Worm (Caenorhabditis elegans) whole organism, early embryonic: ENCODE data around the gene srbc-48.

ENCODE experiments used
- B0310.2 ChIP-seq: sonication (generic microtip); optimal IDR thresholded peaks from 2 replicates; lab custom pipeline; 2016; ENCODE audit warnings: mild to moderate bottlenecking, missing genetic modification characterization, missing compliant biosample characterization
- F13C5.2 ChIP-seq: sonication (generic microtip); optimal IDR thresholded peaks from 2 replicates; lab custom pipeline; 2017; ENCODE audit warnings: mild to moderate bottlenecking, missing genetic modification characterization, inconsistent platforms, missing compliant biosample characterization
- aly-1 ChIP-seq: sonication (generic microtip); optimal IDR thresholded peaks from 2 replicates; lab custom pipeline; 2016; ENCODE audit warnings: missing genetic modification characterization, missing compliant biosample characterization
- ama-1 ChIP-seq: fragments of 150-350 bp; optimal IDR thresholded peaks from 2 replicates; lab custom pipeline; 2014
- ceh-13 ChIP-seq: fragments of 200-800 bp; sonication (Bioruptor generic); optimal IDR thresholded peaks from 2 replicates; lab custom pipeline; 2018; ENCODE audit warnings: mild to moderate bottlenecking, missing genetic modification characterization, missing compliant biosample characterization
- ceh-36 ChIP-seq: sonication (generic microtip); optimal IDR thresholded peaks from 2 replicates; lab custom pipeline; 2016; ENCODE audit warnings: missing genetic modification characterization, inconsistent platforms, missing compliant biosample characterization
- ets-7 ChIP-seq: sonication (generic microtip); optimal IDR thresholded peaks from 2 replicates; lab custom pipeline; 2016; ENCODE audit warnings: missing genotype, missing genetic modification characterization, missing compliant biosample characterization
- flt-1 ChIP-seq: fragments of 200-800 bp; sonication (Bioruptor generic); IDR thresholded peaks from 2 replicates; pipeline ENCODE4 v1.3.6; 2022; ENCODE audit warnings: missing genetic modification characterization, missing compliant biosample characterization
- hmbx-1 ChIP-seq: sonication (generic microtip); optimal IDR thresholded peaks from 2 replicates; lab custom pipeline; 2016; ENCODE audit warnings: mild to moderate bottlenecking, missing genetic modification characterization, missing compliant biosample characterization
- hmg-4 ChIP-seq: fragments of 200-800 bp; sonication (Bioruptor generic); optimal IDR thresholded peaks from 2 replicates; lab custom pipeline; 2018; ENCODE audit warnings: mild to moderate bottlenecking, missing genetic modification characterization, missing compliant biosample characterization
- hnd-1 ChIP-seq: sonication (generic microtip); optimal IDR thresholded peaks from 2 replicates; lab custom pipeline; 2016; ENCODE audit warnings: missing genetic modification characterization, missing compliant biosample characterization
- pes-1 ChIP-seq: fragments of 200-800 bp; sonication (Bioruptor generic); IDR thresholded peaks from 2 replicates; pipeline ENCODE4 v1.3.6; 2022; ENCODE audit warnings: missing genetic modification reagents, missing genetic modification characterization, missing compliant biosample characterization
- scrt-1 ChIP-seq: fragments of 200-800 bp; sonication (Bioruptor generic); IDR thresholded peaks from 2 replicates; pipeline ENCODE4 v1.3.6; 2022; ENCODE audit warnings: missing genetic modification characterization, missing compliant biosample characterization
- sea-1 ChIP-seq: fragments of 200-800 bp; sonication (Bioruptor generic); conservative IDR thresholded peaks from 2 replicates; pipeline ENCODE4 v1.3.6; 2022; ENCODE audit warnings: missing genetic modification characterization, missing compliant biosample characterization
- tbx-11 ChIP-seq: fragments of 200-800 bp; sonication (Bioruptor generic); IDR thresholded peaks from 2 replicates; pipeline ENCODE4 v1.3.6; 2022; ENCODE audit warnings: missing genetic modification characterization, missing compliant biosample characterization
- tbx-37 ChIP-seq: fragments of 200-800 bp; sonication (Bioruptor generic); conservative IDR thresholded peaks from 2 replicates; pipeline ENCODE4 v1.3.6; 2022; ENCODE audit warnings: missing genetic modification reagents, missing genetic modification characterization, missing compliant biosample characterization
- tra-4 ChIP-seq: sonication (generic microtip); optimal IDR thresholded peaks from 2 replicates; lab custom pipeline; 2017; ENCODE audit warnings: missing genetic modification characterization, missing compliant biosample characterization

Gene srbc-48

DNA sequence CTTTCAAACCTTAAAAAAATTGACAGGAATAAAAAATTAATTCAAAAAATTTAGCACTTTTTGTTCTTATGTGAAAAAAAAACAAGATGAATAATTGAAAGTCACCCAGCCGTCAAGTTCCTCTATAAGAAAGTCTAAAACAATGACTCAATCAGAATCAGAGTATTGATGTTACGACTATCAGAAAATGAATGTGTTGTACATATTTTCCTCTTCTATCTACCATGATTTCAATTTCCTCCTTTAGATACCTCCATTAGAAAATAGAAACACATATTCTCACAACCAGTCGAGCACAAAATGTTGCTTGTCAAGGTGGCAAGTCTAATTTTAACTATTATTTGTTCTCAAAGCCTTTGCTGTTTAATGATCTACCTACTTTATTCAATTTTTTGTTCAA is at the start of gene srbc-48:
Gene srbc-48 (plus strand): TSS at position 301 of the 400 bp plus-strand sequence.
- TF ChIP-seq scrt-1 (no peak), aly-1 (tag; lab: Kevin White, UChicago) (no peak), hmbx-1 (tag; lab: Kevin White, UChicago) (no peak), ceh-36 (no peak), hmg-4 (GFP tag; lab: Kevin White, UChicago) (no peak), tbx-37 (GFP tag; lab: Robert Waterston, UW) (no peak), ets-7 (no peak), F13C5.2 (tag; lab: Kevin White, UChicago) (no peak), ama-1 (lab: Kevin White, UChicago) (no peak), tbx-11 (GFP tag; lab: Robert Waterston, UW) (no peak), hnd-1 (tag; lab: Kevin White, UChicago) (no peak), flt-1 (no peak), B0310.2 (tag; lab: Kevin White, UChicago) (no peak), ceh-13 (GFP tag; lab: Kevin White, UChicago) (no peak), tra-4 (no peak), sea-1 (no peak), pes-1 (GFP tag; lab: Robert Waterston, UW) (no peak)

DNA sequence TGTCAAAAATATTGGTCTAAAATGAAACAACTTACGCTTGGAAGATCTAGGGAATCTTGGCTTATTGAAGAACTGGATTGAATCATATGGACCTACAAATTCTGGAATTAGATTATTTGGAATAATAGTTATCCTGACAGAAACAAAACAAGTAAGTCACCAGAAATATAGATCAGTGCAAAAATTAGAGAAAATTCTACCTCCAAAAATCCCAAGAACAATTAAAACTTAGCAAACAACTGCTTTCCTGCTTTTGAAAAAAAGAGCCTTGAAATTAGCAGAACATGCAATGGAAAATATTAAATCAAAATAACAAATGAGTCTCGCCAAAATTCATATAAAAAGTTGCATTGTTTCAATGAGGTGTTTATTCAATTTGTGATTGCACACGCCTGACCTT is 46.9 kb upstream of the srbc-48 start, which contains the start of gene nhr-60:
Gene nhr-60 (minus strand): TSS at position 101 of the 400 bp plus-strand sequence.
- no peak for TF ChIP-seq scrt-1

DNA sequence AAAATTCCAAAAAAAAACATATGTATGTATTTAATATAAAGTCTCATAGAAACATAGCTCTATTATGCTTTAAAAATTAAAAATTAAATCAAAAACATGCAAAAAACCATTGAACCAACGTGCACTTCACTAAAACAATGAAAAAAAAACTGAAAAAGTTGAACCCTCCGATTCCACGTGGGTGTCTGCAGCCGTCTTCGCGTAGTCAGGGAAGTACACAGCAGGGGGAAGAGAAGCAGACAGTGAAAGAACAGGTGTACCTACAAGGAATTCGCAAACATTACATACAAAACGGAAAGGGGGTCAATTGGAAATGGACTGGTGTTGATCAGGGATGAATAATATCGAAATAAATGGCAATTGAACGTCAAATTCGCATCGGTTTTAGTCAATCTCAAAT is 46.1 kb upstream of the srbc-48 start:
- TF ChIP-seq pes-1 (GFP tag; lab: Robert Waterston, UW) (no peak), tbx-11 (GFP tag; lab: Robert Waterston, UW) (no peak), hnd-1 (tag; lab: Kevin White, UChicago) (no peak), ceh-13 (GFP tag; lab: Kevin White, UChicago) (no peak), flt-1 (no peak), ets-7 (no peak), scrt-1 (no peak), aly-1 (tag; lab: Kevin White, UChicago) (no peak), hmbx-1 (tag; lab: Kevin White, UChicago) (no peak), B0310.2 (tag; lab: Kevin White, UChicago) (no peak), F13C5.2 (tag; lab: Kevin White, UChicago) (no peak), hmg-4 (GFP tag; lab: Kevin White, UChicago) (no peak), ama-1 (lab: Kevin White, UChicago) (no peak), ceh-36 (no peak), sea-1 (no peak), tra-4 (no peak), tbx-37 (GFP tag; lab: Robert Waterston, UW) (no peak)

DNA sequence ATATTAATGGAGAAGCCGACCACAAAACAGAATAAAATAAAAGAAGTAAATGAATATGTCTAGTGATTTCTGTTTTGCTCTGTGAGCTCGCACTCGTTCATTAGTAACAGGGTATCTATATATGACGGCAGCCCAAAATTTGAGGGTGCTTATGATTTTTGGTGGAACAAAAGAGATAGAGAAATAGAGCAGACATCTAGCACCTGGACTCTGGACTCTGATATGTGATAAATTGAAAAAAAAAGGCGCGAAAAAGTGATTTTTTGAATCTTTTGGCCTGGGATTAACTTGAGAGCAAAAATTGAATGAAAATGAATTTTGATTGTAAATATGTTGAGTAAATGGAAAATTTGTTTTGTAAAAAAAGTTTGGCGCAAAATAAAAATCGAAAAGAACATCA is 43.4 kb upstream of the srbc-48 start, which contains the start of gene nhr-283:
Gene nhr-283 (minus strand): TSS at position 101 of the 400 bp plus-strand sequence.
- TF ChIP-seq tra-4 (no peak), F13C5.2 (tag; lab: Kevin White, UChicago) (no peak), hmg-4 (GFP tag; lab: Kevin White, UChicago) (no peak), hnd-1 (tag; lab: Kevin White, UChicago) (no peak), ceh-36 (no peak)

DNA sequence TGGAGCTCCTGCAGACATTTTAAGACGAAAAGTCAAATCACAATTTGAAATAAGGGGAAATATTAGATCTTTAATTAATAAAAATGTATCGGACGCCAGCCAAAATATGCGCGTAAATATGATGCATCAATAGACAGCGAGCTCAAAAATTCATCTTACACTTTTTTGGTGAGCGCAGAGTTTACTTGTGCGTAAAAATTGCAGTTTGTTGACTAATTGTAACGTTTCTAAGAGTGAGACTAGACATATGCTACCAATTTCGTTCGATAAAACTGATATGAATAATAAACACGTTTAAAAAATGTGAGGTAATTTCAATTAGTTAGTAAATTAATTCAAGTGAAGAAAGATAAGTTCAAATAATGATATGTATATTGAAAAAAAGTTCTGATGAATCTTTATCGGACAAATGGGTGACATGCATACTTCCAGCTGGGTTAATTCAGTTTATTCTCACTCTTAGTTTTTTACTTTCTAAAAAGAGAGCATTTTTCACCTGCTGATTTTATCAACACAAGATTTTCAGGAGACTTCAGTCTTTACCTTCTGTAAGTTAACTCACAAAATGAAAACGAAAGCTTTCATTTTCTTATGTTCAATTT is 40.9 kb upstream of the srbc-48 start, which contains the start of the genes nhr-285 and irld-52:
Gene nhr-285 (minus strand): TSS at position 101 of the 602 bp plus-strand sequence.
Gene irld-52 (plus strand): TSS at position 552 of the 602 bp plus-strand sequence.
- TF ChIP-seq B0310.2 (tag; lab: Kevin White, UChicago), result no peak
- TF ChIP-seq ceh-13 (GFP tag; lab: Kevin White, UChicago), result no peak
- TF ChIP-seq hmg-4 (GFP tag; lab: Kevin White, UChicago), result no peak
- no peak for TF ChIP-seq tbx-37 (GFP tag; lab: Robert Waterston, UW)
- TF ChIP-seq ama-1 (lab: Kevin White, UChicago), result no peak
- TF ChIP-seq hmbx-1 (tag; lab: Kevin White, UChicago), result no peak
- TF ChIP-seq tra-4, result no peak
- TF ChIP-seq aly-1 (tag; lab: Kevin White, UChicago), result no peak

DNA sequence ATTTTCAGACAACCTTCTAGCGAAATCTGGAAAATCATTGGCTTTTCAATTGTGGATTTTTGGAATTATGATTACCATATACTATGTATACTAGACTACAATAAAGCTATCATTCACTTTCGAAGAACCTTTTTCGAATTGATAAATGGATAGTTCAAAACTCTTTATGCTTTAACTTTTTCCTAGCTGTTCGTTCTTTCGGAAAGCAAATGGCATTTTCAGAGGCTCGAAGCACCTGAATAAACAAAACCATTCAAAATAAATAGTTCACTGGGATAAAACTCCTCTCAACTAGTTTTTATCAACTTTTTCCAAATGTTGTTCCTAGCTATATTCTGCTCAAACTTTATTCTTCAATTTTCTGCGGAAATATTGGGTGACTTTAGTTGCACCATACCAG is 39.0 kb upstream of the srbc-48 start, which contains the start of gene T26E4.2:
Gene T26E4.2 (plus strand): TSS at position 301 of the 400 bp plus-strand sequence.
- TF ChIP-seq F13C5.2 (tag; lab: Kevin White, UChicago) (no peak), ama-1 (lab: Kevin White, UChicago) (no peak), pes-1 (GFP tag; lab: Robert Waterston, UW) (no peak), ceh-13 (GFP tag; lab: Kevin White, UChicago) (no peak), ets-7 (no peak), flt-1 (no peak), hmbx-1 (tag; lab: Kevin White, UChicago) (no peak), ceh-36 (no peak), tbx-37 (GFP tag; lab: Robert Waterston, UW) (no peak), hnd-1 (tag; lab: Kevin White, UChicago) (no peak), scrt-1 (no peak), sea-1 (no peak), B0310.2 (tag; lab: Kevin White, UChicago) (no peak)

DNA sequence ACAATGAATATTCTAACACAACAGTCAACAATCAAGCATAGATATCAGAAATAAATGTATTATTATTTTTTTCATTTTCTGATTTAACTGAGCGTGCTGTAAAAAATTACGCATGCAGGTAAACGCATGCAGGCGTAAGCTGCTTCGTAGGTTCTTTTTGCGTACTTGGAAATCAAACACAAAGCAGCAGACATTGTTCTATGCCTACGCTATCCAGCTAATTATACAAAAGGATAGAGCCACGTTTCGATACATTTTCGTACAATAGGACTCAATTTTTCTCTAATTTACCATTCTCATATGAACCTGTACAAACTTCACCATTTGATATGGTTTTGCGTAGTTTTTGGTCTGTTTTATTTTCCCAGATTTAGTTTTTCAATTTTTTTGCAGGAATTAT is 37.6 kb upstream of the srbc-48 start, which contains the start of gene T26E4.3:
Gene T26E4.3 (plus strand): TSS at position 301 of the 400 bp plus-strand sequence.
- TF ChIP-seq tra-4, result no peak
- no peak for TF ChIP-seq sea-1
- TF ChIP-seq hmbx-1 (tag; lab: Kevin White, UChicago), result no peak
- TF ChIP-seq ets-7, result no peak

DNA sequence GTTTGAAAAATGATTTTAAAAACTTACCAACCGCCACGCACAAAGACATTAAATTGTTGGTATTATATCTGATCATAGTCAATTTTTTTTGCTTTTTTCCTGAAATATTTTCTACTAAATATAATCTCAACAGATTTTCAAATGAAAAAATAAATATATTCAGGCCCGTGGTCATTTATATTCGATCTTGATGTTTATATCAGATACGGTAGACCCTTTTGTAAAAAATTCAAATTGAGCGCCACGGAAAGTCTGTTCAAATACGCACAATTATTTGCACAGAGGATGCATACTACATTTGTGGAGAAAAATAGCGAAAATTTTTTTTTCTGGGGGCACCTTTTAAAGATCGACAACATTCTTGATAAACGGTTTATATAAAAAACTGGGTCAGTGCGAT is 27.7 kb upstream of the srbc-48 start, which contains the start of gene T26E4.4:
Gene T26E4.4 (minus strand): TSS at position 101 of the 400 bp plus-strand sequence.
- TF ChIP-seq ama-1 (lab: Kevin White, UChicago) (no peak), flt-1 (no peak), sea-1 (no peak), ceh-36 (no peak), B0310.2 (tag; lab: Kevin White, UChicago) (no peak), scrt-1 (no peak), F13C5.2 (tag; lab: Kevin White, UChicago) (no peak)
